Fruit fly (Drosophila melanogaster) whole organism, embryonic: ENCODE measurements around the gene Snx27.
A peak's percentile ranks its signal among the peaks of the same experiment; 100 is the strongest.

Experiments
- ATbp ChIP-seq: fragments of 200-800 bp; sonication (Bioruptor generic); optimal IDR thresholded peaks from 2 replicates; lab custom pipeline; 2017; ENCODE audit warnings: missing biosample characterization, mild to moderate bottlenecking, missing genetic modification characterization, missing genetic modification reagents
- Adf1 ChIP-seq: fragments of 200-800 bp; sonication (Bioruptor generic); IDR thresholded peaks from 2 replicates; pipeline ENCODE4 v1.3.6; 2022; ENCODE audit warnings: missing biosample characterization, missing genetic modification characterization
- Awh ChIP-seq: fragments of 200-800 bp; sonication (Bioruptor generic); IDR thresholded peaks from 2 replicates; pipeline ENCODE4, ENCODE4 v1.3.6; 2022; ENCODE audit warnings: missing biosample characterization, missing genetic modification characterization
- CG11560 ChIP-seq: fragments of 200-800 bp; sonication (Bioruptor generic); IDR thresholded peaks from 3 replicates; pipeline ENCODE4 v1.3.6; 2022; ENCODE audit warnings: missing biosample characterization, missing genetic modification characterization
- CG12219 ChIP-seq: fragments of 200-800 bp; sonication (Bioruptor generic); optimal IDR thresholded peaks from 3 replicates; lab custom pipeline; 2018; ENCODE audit warnings: missing biosample characterization, mild to moderate bottlenecking, missing genetic modification characterization
- CG12299 ChIP-seq: fragments of 200-800 bp; sonication (Bioruptor generic); optimal IDR thresholded peaks from 2 replicates; lab custom pipeline; 2018; ENCODE audit warnings: missing biosample characterization, mild to moderate bottlenecking, missing genetic modification characterization
- CG14860 ChIP-seq: fragments of 200-800 bp; sonication (Bioruptor generic); IDR thresholded peaks from 3 replicates; pipeline ENCODE4 v1.3.6; 2022; ENCODE audit warnings: missing biosample characterization, missing genetic modification characterization; ENCODE audit not compliant: partially characterized antibody
- CG2712 ChIP-seq: fragments of 200-800 bp; optimal IDR thresholded peaks from 3 replicates; lab custom pipeline; 2019; ENCODE audit warnings: missing biosample characterization, mild to moderate bottlenecking, missing genetic modification characterization, moderate library complexity
- CG34224 ChIP-seq: fragments of 200-800 bp; sonication (Bioruptor generic); IDR thresholded peaks from 3 replicates; pipeline ENCODE4 v1.3.6; 2022; ENCODE audit warnings: missing biosample characterization, missing genetic modification characterization; ENCODE audit not compliant: partially characterized antibody
- CG34376 ChIP-seq: fragments of 200-800 bp; sonication (Bioruptor generic); optimal IDR thresholded peaks from 2 replicates; lab custom pipeline; 2018; ENCODE audit warnings: missing biosample characterization, mild to moderate bottlenecking, missing genetic modification characterization
- CG34422 ChIP-seq: fragments of 200-800 bp; sonication (Bioruptor generic); IDR thresholded peaks from 3 replicates; pipeline ENCODE4 v1.3.6; 2022; ENCODE audit warnings: missing biosample characterization, missing genetic modification characterization
- CG3847 ChIP-seq: fragments of 200-800 bp; sonication (Bioruptor generic); IDR thresholded peaks from 2 replicates; pipeline ENCODE4 v1.3.6; 2022; ENCODE audit warnings: missing biosample characterization, missing genetic modification characterization
- CG4854 ChIP-seq: fragments of 200-800 bp; sonication (Bioruptor generic); optimal IDR thresholded peaks from 2 replicates; lab custom pipeline; 2016; ENCODE audit warnings: missing biosample characterization, missing genetic modification characterization, inconsistent platforms
- CG6175 ChIP-seq: fragments of 200-800 bp; sonication (Bioruptor generic); IDR thresholded peaks from 3 replicates; pipeline ENCODE4 v1.3.6; 2022; ENCODE audit warnings: missing biosample characterization, missing genetic modification characterization
- CG7928 ChIP-seq: fragments of 200-800 bp; sonication (Bioruptor generic); optimal IDR thresholded peaks from 2 replicates; lab custom pipeline; 2017; ENCODE audit warnings: missing biosample characterization, mild to moderate bottlenecking, missing genetic modification characterization
- CG7963 ChIP-seq: fragments of 200-800 bp; sonication (Bioruptor generic); IDR thresholded peaks from 3 replicates; pipeline ENCODE4 v1.3.6; 2022; ENCODE audit warnings: missing biosample characterization, missing genetic modification characterization; ENCODE audit not compliant: partially characterized antibody
- CG8089 ChIP-seq: fragments of 200-800 bp; sonication (Bioruptor generic); optimal IDR thresholded peaks from 3 replicates; lab custom pipeline; 2016; ENCODE audit warnings: missing biosample characterization, missing genetic modification characterization
- CoRest ChIP-seq: fragments of 200-800 bp; sonication (Bioruptor generic); optimal IDR thresholded peaks from 3 replicates; lab custom pipeline; 2018; ENCODE audit warnings: missing biosample characterization, mild to moderate bottlenecking, missing genetic modification characterization, moderate library complexity
- Dip3 ChIP-seq: fragments of 200-800 bp; sonication (Bioruptor generic); optimal IDR thresholded peaks from 3 replicates; lab custom pipeline; 2016; ENCODE audit warnings: missing biosample characterization, missing genetic modification characterization
- HLH3B ChIP-seq: fragments of 200-800 bp; sonication (Bioruptor generic); IDR thresholded peaks from 2 replicates; pipeline ENCODE4 v1.3.6; 2022; ENCODE audit warnings: missing biosample characterization, missing genetic modification characterization
- MTF-1 ChIP-seq: fragments of 200-800 bp; sonication (Bioruptor generic); optimal IDR thresholded peaks from 2 replicates; lab custom pipeline; 2018; ENCODE audit warnings: missing biosample characterization, mild to moderate bottlenecking, missing genetic modification characterization, borderline replicate concordance
- NC2α ChIP-seq: fragments of 200-800 bp; sonication (Bioruptor generic); optimal IDR thresholded peaks from 2 replicates; lab custom pipeline; 2016; ENCODE audit warnings: missing biosample characterization, missing genetic modification characterization
- Scr ChIP-seq: fragments of 200-800 bp; sonication (Bioruptor generic); IDR thresholded peaks from 2 replicates; pipeline ENCODE4 v1.3.6; 2022; ENCODE audit warnings: missing biosample characterization, missing genetic modification characterization; ENCODE audit not compliant: partially characterized antibody
- Sox102F ChIP-seq: fragments of 200-800 bp; sonication (Bioruptor generic); optimal IDR thresholded peaks from 2 replicates; lab custom pipeline; 2018; ENCODE audit warnings: missing biosample characterization, mild to moderate bottlenecking, missing genetic modification characterization, moderate library complexity
- Ssrp ChIP-seq: fragments of 200-800 bp; sonication (Bioruptor generic); optimal IDR thresholded peaks from 2 replicates; lab custom pipeline; 2018; ENCODE audit warnings: missing biosample characterization, mild to moderate bottlenecking, missing genetic modification characterization, moderate library complexity
- Usf ChIP-seq: fragments of 200-800 bp; sonication (Bioruptor generic); optimal IDR thresholded peaks from 2 replicates; lab custom pipeline; 2017; ENCODE audit warnings: missing genotype, missing biosample characterization, missing genetic modification characterization
- Xrp1 ChIP-seq: fragments of 200-800 bp; sonication (Bioruptor generic); IDR thresholded peaks from 2 replicates; pipeline ENCODE4 v1.3.6; 2022; ENCODE audit warnings: missing biosample characterization, missing genetic modification characterization
- bab2 ChIP-seq: fragments of 200-800 bp; sonication (Bioruptor generic); optimal IDR thresholded peaks from 2 replicates; lab custom pipeline; 2016; ENCODE audit warnings: missing biosample characterization, missing genetic modification characterization
- cas ChIP-seq: fragments of 200-800 bp; sonication (Bioruptor generic); IDR thresholded peaks from 2 replicates; pipeline ENCODE4 v1.3.6; 2022; ENCODE audit warnings: missing biosample characterization, missing genetic modification characterization
- da ChIP-seq: fragments of 200-800 bp; sonication (Bioruptor generic); optimal IDR thresholded peaks from 2 replicates; lab custom pipeline; 2016; ENCODE audit warnings: missing biosample characterization, missing genetic modification characterization
- disco-r ChIP-seq: fragments of 200-800 bp; sonication (Bioruptor generic); optimal IDR thresholded peaks from 2 replicates; lab custom pipeline; 2016; ENCODE audit warnings: missing biosample characterization, missing genetic modification characterization
- dm ChIP-seq: fragments of 200-800 bp; sonication (Bioruptor generic); optimal IDR thresholded peaks from 3 replicates; lab custom pipeline; 2016; ENCODE audit warnings: missing biosample characterization, missing genetic modification characterization
- gfzf ChIP-seq: fragments of 200-800 bp; sonication (Bioruptor generic); optimal IDR thresholded peaks from 2 replicates; lab custom pipeline; 2016; ENCODE audit warnings: missing biosample characterization, mild to moderate bottlenecking, missing genetic modification characterization, moderate library complexity
- grn ChIP-seq: fragments of 200-800 bp; sonication (Bioruptor generic); optimal IDR thresholded peaks from 3 replicates; lab custom pipeline; 2017; ENCODE audit warnings: missing biosample characterization, missing genetic modification characterization
- gsb-n ChIP-seq: fragments of 200-800 bp; sonication (Bioruptor generic); optimal IDR thresholded peaks from 3 replicates; lab custom pipeline; 2018; ENCODE audit warnings: missing biosample characterization, mild to moderate bottlenecking, missing genetic modification characterization
- kah ChIP-seq: fragments of 200-800 bp; sonication (Bioruptor generic); optimal IDR thresholded peaks from 2 replicates; lab custom pipeline; 2018; ENCODE audit warnings: missing biosample characterization, mild to moderate bottlenecking, missing genetic modification characterization
- kay ChIP-seq: fragments of 200-800 bp; sonication (Bioruptor generic); optimal IDR thresholded peaks from 2 replicates; lab custom pipeline; 2016; ENCODE audit warnings: missing biosample characterization, missing genetic modification characterization
- lmd ChIP-seq: fragments of 200-800 bp; sonication (Bioruptor generic); IDR thresholded peaks from 2 replicates; pipeline ENCODE4 v1.3.6; 2022; ENCODE audit warnings: missing biosample characterization, missing genetic modification characterization
- lov ChIP-seq, 2 experiments: fragments of 200-800 bp in 1 of 2; fragments of >200 bp in 1 of 2; sonication (Bioruptor generic) in 1 of 2; IDR thresholded peaks in 1 of 2; optimal IDR thresholded peaks in 1 of 2; 2 replicates in 1 of 2; 3 replicates in 1 of 2; pipeline versions ENCODE4 v1.3.6 to Lab custom; 2017 to 2022; ENCODE audit warnings: missing biosample characterization in 1 of 2, missing genetic modification characterization in 1 of 2
- nom ChIP-seq: fragments of 200-800 bp; sonication (Bioruptor generic); optimal IDR thresholded peaks from 2 replicates; lab custom pipeline; 2017; ENCODE audit warnings: missing biosample characterization, missing genetic modification characterization, mild to moderate bottlenecking, moderate library complexity, missing genetic modification reagents
- p53 ChIP-seq: fragments of 200-800 bp; sonication (Bioruptor generic); optimal IDR thresholded peaks from 2 replicates; lab custom pipeline; 2016; ENCODE audit warnings: missing biosample characterization, missing genetic modification characterization
- phol ChIP-seq: fragments of 200-800 bp; sonication (Bioruptor generic); optimal IDR thresholded peaks from 3 replicates; lab custom pipeline; 2018; ENCODE audit warnings: missing biosample characterization, mild to moderate bottlenecking, missing genetic modification characterization, moderate library complexity
- ranshi ChIP-seq: fragments of 200-800 bp; sonication (Bioruptor generic); IDR thresholded peaks from 2 replicates; pipeline ENCODE4 v1.3.6; 2022; ENCODE audit warnings: missing biosample characterization, missing genetic modification characterization
- slbo ChIP-seq: fragments of 200-800 bp; sonication (Bioruptor generic); IDR thresholded peaks from 2 replicates; pipeline ENCODE4 v1.3.6; 2022; ENCODE audit warnings: missing biosample characterization, missing genetic modification characterization
- sr ChIP-seq: fragments of 200-800 bp; sonication (Bioruptor generic); IDR thresholded peaks from 3 replicates; pipeline ENCODE4 v1.3.6; 2022; ENCODE audit warnings: missing biosample characterization, missing genetic modification characterization
- tin ChIP-seq: fragments of 200-800 bp; sonication (Bioruptor generic); optimal IDR thresholded peaks from 3 replicates; lab custom pipeline; 2016; ENCODE audit warnings: missing biosample characterization, missing genetic modification characterization
- tio ChIP-seq: fragments of 200-800 bp; sonication (Bioruptor generic); optimal IDR thresholded peaks from 2 replicates; lab custom pipeline; 2017; ENCODE audit warnings: missing biosample characterization, missing genetic modification characterization, inconsistent platforms
- zen ChIP-seq: fragments of 200-800 bp; sonication (Bioruptor generic); optimal IDR thresholded peaks from 3 replicates; lab custom pipeline; 2018; ENCODE audit warnings: missing biosample characterization, mild to moderate bottlenecking, missing genetic modification characterization, moderate library complexity

Gene Snx27

dm6 chrX:5677400-5678177 is 60.2 kb downstream of the Snx27 start (continued):
- peak; percentile 83 for TF ChIP-seq sr (GFP tag; lab: Robert Waterston, UW)
- peak; percentile 46; the same call in 1 of the 2 replicates for TF ChIP-seq slbo (GFP tag; lab: Robert Waterston, UW)
- peak; percentile 96 for TF ChIP-seq grn (GFP tag; lab: Kevin White, UChicago)
- TF ChIP-seq cas (GFP tag; lab: Robert Waterston, UW), result peak; percentile 67
- TF ChIP-seq Dip3, result peak; percentile 39
- peak; percentile 88 for TF ChIP-seq kay (GFP tag; lab: Kevin White, UChicago)
- TF ChIP-seq Xrp1, result peak; percentile 97
- peak; percentile 86 for TF ChIP-seq CG6175
- peak; percentile 54 for TF ChIP-seq dm (GFP tag; lab: Kevin White, UChicago)
- TF ChIP-seq CG14860 (GFP tag; lab: Robert Waterston, UW), result no peak
- TF ChIP-seq CG34224, result no peak
- peak; percentile 99 for TF ChIP-seq ATbp (GFP tag; lab: Kevin White, UChicago)
- TF ChIP-seq CoRest (tag; lab: Kevin White, UChicago), result peak; percentile 92
- peak; percentile 94 for TF ChIP-seq NC2α (GFP tag; lab: Kevin White, UChicago)
- peak; percentile 93 for TF ChIP-seq gsb-n
- TF ChIP-seq CG8089, result peak; percentile 94
- peak; percentile 87 for TF ChIP-seq da (GFP tag; lab: Kevin White, UChicago)
- TF ChIP-seq CG7963 (GFP tag; lab: Robert Waterston, UW), result no peak
- TF ChIP-seq CG34422, result peak; percentile 74; the same call in 2 of the 3 replicates
- peak; percentile 16 for TF ChIP-seq Usf (GFP tag; lab: Kevin White, UChicago)
- TF ChIP-seq MTF-1, result peak; percentile 98
- no peak for TF ChIP-seq CG11560 (tag; lab: Robert Waterston, UW)
- peak; percentile 97 for TF ChIP-seq Awh (GFP tag; lab: Robert Waterston, UW)
- TF ChIP-seq tio (GFP tag; lab: Kevin White, UChicago), result peak; percentile 89
- TF ChIP-seq CG4854 (GFP tag; lab: Kevin White, UChicago), result peak; percentile 93
- no peak for TF ChIP-seq lov (optimal IDR thresholded peaks at IDR 0.05; lab: Kevin White, UChicago)
- peak; percentile 96 for TF ChIP-seq lov (GFP tag; IDR thresholded peaks at IDR 0.05; lab: Robert Waterston, UW)
- TF ChIP-seq CG34376, result peak; percentile 95
- TF ChIP-seq disco-r (GFP tag; lab: Kevin White, UChicago), result peak; percentile 84
- TF ChIP-seq CG12219, result peak; percentile 90
- no peak for TF ChIP-seq Scr
- TF ChIP-seq CG12299 (tag; lab: Kevin White, UChicago), result peak; percentile 95
- TF ChIP-seq Adf1 (GFP tag; lab: Robert Waterston, UW), result peak; percentile 58
- TF ChIP-seq Ssrp (tag; lab: Kevin White, UChicago), result peak; percentile 14
- peak; percentile 30 for TF ChIP-seq phol
- peak; percentile 90 for TF ChIP-seq ranshi (GFP tag; lab: Robert Waterston, UW)
- TF ChIP-seq Sox102F (GFP tag; lab: Kevin White, UChicago), result peak; percentile 86
- TF ChIP-seq lmd (GFP tag; lab: Robert Waterston, UW), result peak; percentile 61; the same call in 1 of the 2 replicates
- TF ChIP-seq gfzf (GFP tag; lab: Kevin White, UChicago), result peak; percentile 23
- TF ChIP-seq nom (GFP tag; lab: Kevin White, UChicago), result peak; percentile 39
- TF ChIP-seq zen (tag; lab: Kevin White, UChicago), result peak; percentile 82
- peak; percentile 62 for TF ChIP-seq CG7928 (GFP tag; lab: Kevin White, UChicago)
- peak; percentile 97 for TF ChIP-seq bab2 (GFP tag; lab: Kevin White, UChicago)
- TF ChIP-seq kah (GFP tag; lab: Kevin White, UChicago), result peak; percentile 81
- peak; percentile 77 for TF ChIP-seq p53 (GFP tag; lab: Kevin White, UChicago)
- TF ChIP-seq CG3847, result peak; percentile 69
- peak; percentile 80 for TF ChIP-seq CG2712 (tag; lab: Kevin White, UChicago)
- TF ChIP-seq tin (GFP tag; lab: Kevin White, UChicago), result peak; percentile 83
- TF ChIP-seq HLH3B (GFP tag; lab: Robert Waterston, UW), result peak; percentile 89
